Worm (Caenorhabditis elegans) whole organism, L4 larva: Measurements from ENCODE around the gene T28A11.20.

Experiments used
- F44E2.7 ChIP-seq: fragments of 200-800 bp; sonication (Bioruptor generic); IDR thresholded peaks from 2 replicates; pipeline ENCODE4 v2.1.2; 2022; ENCODE audit warnings: missing genetic modification characterization, missing compliant biosample characterization
- T26A8.4 ChIP-seq: fragments of 200-800 bp; sonication (Bioruptor generic); IDR thresholded peaks from 2 replicates; pipeline ENCODE4 v1.3.6; 2022; ENCODE audit warnings: missing genetic modification characterization, missing compliant biosample characterization
- ZK546.5 ChIP-seq, 2 experiments: sonication (generic microtip); optimal IDR thresholded peaks; 2 replicates each; lab custom pipeline; 2017; ENCODE audit warnings: missing biosample characterization in 2 of 2, missing genetic modification characterization in 2 of 2
- attf-4 ChIP-seq: sonication (generic microtip); optimal IDR thresholded peaks from 3 replicates; lab custom pipeline; 2017; ENCODE audit warnings: missing biosample characterization, missing genetic modification characterization
- ceh-44 ChIP-seq: fragments of 200-800 bp; sonication (Bioruptor generic); IDR thresholded peaks from 2 replicates; pipeline ENCODE4 v1.3.6; 2022; ENCODE audit warnings: missing genetic modification reagents, missing genetic modification characterization, missing compliant biosample characterization
- lim-7 ChIP-seq: fragments of 200-800 bp; sonication (Bioruptor generic); IDR thresholded peaks from 2 replicates; pipeline ENCODE4 v1.3.6; 2022; ENCODE audit warnings: missing genetic modification characterization, missing compliant biosample characterization
- mep-1 ChIP-seq: fragments of 150-350 bp; sonication (generic microtip); optimal IDR thresholded peaks from 3 replicates; lab custom pipeline; 2014; ENCODE audit warnings: missing biosample characterization, missing genetic modification characterization
- nhr-25 ChIP-seq: sonication (generic microtip); optimal IDR thresholded peaks from 2 replicates; lab custom pipeline; 2017; ENCODE audit warnings: missing genetic modification characterization, mild to moderate bottlenecking, missing compliant biosample characterization, antibody characterized with exemption, moderate library complexity, borderline replicate concordance; ENCODE audit not compliant: insufficient read depth
- nhr-77 ChIP-seq: fragments of 150-350 bp; optimal IDR thresholded peaks from 2 replicates; lab custom pipeline; 2014; ENCODE audit warnings: missing biosample characterization, missing genetic modification characterization
- pqm-1 ChIP-seq: sonication (generic microtip); optimal IDR thresholded peaks from 2 replicates; lab custom pipeline; 2017; ENCODE audit warnings: missing biosample characterization, missing genetic modification characterization
- spr-1 ChIP-seq: sonication (generic microtip); optimal IDR thresholded peaks from 2 replicates; lab custom pipeline; 2016; ENCODE audit warnings: mild to moderate bottlenecking, missing genetic modification characterization, missing compliant biosample characterization
- unc-62 ChIP-seq, 3 experiments: fragments of 150-350 bp in 1 of 3; sonication (generic microtip); optimal IDR thresholded peaks in 2 of 3; peaks in 1 of 3; 1 replicate in 1 of 3; 2 replicates in 2 of 3; lab custom pipeline; 2014 to 2017; ENCODE audit warnings: missing biosample characterization in 3 of 3, missing genetic modification characterization in 3 of 3, missing genetic modification reagents in 3 of 3, missing genotype in 1 of 3
- zag-1 ChIP-seq: fragments of 150-350 bp; optimal IDR thresholded peaks from 2 replicates; lab custom pipeline; 2014; ENCODE audit warnings: missing biosample characterization, missing genetic modification characterization
- zfp-2 ChIP-seq: sonication (generic microtip); optimal IDR thresholded peaks from 2 replicates; lab custom pipeline; 2016; ENCODE audit warnings: mild to moderate bottlenecking, missing genetic modification characterization, missing compliant biosample characterization

ce11 chrV:3299437-3299836, 26.4 kb upstream of the T28A11.20 start:
- TF ChIP-seq ZK546.5 (tag; optimal IDR thresholded peaks at IDR 0.05; lab: Kevin White, UChicago) (no peak), nhr-77 (no peak), pqm-1 (no peak), zfp-2 (tag; lab: Kevin White, UChicago) (no peak), mep-1 (tag; lab: Kevin White, UChicago) (no peak), lim-7 (GFP tag; lab: Robert Waterston, UW) (no peak), nhr-25 (no peak), zag-1 (tag; lab: Kevin White, UChicago) (no peak), T26A8.4 (GFP tag; lab: Robert Waterston, UW) (no peak), ceh-44 (GFP tag; lab: Robert Waterston, UW) (no peak), attf-4 (tag; lab: Kevin White, UChicago) (no peak), spr-1 (tag; lab: Kevin White, UChicago) (no peak), F44E2.7 (no peak), unc-62 (GFP tag; optimal IDR thresholded peaks at IDR 0.05 in 1 of 2; lab: Kevin White, UChicago) (no peak), unc-62 (tag; optimal IDR thresholded peaks at IDR 0.05; lab: Kevin White, UChicago) (no peak)
